Worm (Caenorhabditis elegans): Measurements from ENCODE around the gene sre-6.

sre-6 gene

DNA sequence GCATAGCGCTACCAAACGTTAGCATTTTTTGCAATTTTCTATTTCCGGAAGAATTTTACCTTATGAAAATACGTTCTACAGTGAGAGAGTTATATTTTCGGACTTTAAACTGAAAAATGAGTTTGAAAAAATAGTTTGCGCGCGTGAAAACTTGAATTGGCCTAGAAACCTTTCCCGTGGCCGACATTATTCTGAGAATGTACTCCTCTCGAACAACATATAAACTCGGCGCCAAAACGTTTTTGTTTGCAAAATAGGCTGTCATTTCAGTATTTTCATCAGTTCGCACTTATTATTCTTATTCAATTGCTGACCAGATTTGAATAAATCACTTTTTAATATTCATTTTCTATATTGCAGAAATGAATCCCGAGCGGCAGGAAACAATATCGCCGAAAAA is 25.8 kb downstream of the sre-6 start, which contains the start of the genes mre-11 and wdr-5.3:
Gene mre-11 (minus strand): TSS at position 113 of the 400 bp plus-strand sequence.
Gene wdr-5.3 (plus strand): TSS at position 361 of the 400 bp plus-strand sequence.
- peak; percentile 27; the same call in 1 of the 2 replicates for TF ChIP-seq tbx-37 (GFP tag; conservative IDR thresholded peaks at IDR 0.05)
- no peak for TF ChIP-seq hnd-1 (tag; optimal IDR thresholded peaks at IDR 0.05)
- no peak for TF ChIP-seq F13C5.2 (tag; optimal IDR thresholded peaks at IDR 0.05)

DNA sequence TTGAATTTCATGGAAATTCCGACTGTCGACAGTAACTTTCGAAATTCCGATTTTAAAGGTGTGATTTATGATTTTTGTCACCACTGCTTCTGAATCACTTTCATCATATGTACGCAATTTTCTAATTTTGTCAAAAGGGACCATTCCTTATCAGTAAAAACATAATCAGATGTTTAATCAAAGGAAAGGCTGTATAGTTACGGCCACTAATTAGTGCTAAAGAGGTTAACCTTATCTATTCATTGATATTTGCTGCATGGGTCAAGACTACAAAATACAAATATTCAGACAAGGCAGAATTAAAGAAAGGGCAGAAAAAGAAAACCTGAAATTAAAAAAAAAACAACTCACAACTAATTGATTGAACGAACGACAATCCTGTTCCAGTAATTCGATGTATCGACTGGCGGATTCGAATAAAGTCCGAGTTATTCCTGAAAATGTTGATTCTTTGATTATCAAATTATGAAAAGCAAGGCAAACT is 30.6 kb downstream of the sre-6 start, which contains the start of gene T28B11.1:
Gene T28B11.1 (minus strand): TSS at position 434 of the 484 bp plus-strand sequence.
- TF ChIP-seq hmbx-1 (tag; optimal IDR thresholded peaks at IDR 0.05) (no peak), ets-7 (tag; optimal IDR thresholded peaks at IDR 0.05) (no peak), ceh-36 (tag; optimal IDR thresholded peaks at IDR 0.05) (no peak), flt-1 (GFP tag; IDR thresholded peaks at IDR 0.05) (no peak), ama-1 (optimal IDR thresholded peaks at IDR 0.05) (no peak), hmg-4 (GFP tag; optimal IDR thresholded peaks at IDR 0.05) (no peak), ceh-13 (GFP tag; optimal IDR thresholded peaks at IDR 0.05) (no peak), pes-1 (GFP tag; IDR thresholded peaks at IDR 0.05) (no peak), tbx-37 (GFP tag; conservative IDR thresholded peaks at IDR 0.05) (no peak), sea-1 (GFP tag; conservative IDR thresholded peaks at IDR 0.05) (no peak), tra-4 (tag; optimal IDR thresholded peaks at IDR 0.05) (no peak), F13C5.2 (tag; optimal IDR thresholded peaks at IDR 0.05) (no peak), aly-1 (tag; optimal IDR thresholded peaks at IDR 0.05) (no peak), tbx-11 (GFP tag; IDR thresholded peaks at IDR 0.05) (no peak), hnd-1 (tag; optimal IDR thresholded peaks at IDR 0.05) (no peak), B0310.2 (tag; optimal IDR thresholded peaks at IDR 0.05) (no peak)

DNA sequence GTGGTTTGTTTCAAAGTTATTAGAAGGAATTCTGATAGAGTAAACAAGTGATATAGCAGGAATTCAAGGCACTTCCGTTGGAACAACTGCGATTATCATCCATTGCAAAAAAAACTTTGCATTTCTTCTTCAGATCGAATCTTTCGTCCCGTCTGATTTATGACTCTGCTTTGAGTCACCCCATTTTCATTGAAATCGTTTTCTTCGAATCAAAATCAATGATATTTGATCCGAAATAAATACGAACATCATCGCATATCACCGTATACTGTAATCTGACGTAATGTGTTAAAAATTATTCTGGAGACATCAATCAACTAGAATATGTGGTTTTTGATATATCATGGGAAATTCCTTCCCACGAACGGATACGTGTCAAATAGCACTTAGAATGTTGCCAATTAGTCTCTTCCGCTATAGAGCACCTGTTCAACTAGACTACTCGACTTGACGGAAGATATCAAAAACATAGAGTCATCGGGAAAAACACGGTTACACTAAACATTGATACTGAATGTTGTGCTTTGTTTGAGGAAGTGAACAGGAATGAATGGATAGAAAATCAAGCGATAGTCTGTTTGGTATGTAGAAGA is 31.7 kb downstream of the sre-6 start:
- TF ChIP-seq ama-1 (optimal IDR thresholded peaks at IDR 0.05): no peak
- no peak for TF ChIP-seq hmbx-1 (tag; optimal IDR thresholded peaks at IDR 0.05)
- TF ChIP-seq hmg-4 (GFP tag; optimal IDR thresholded peaks at IDR 0.05): no peak
- no peak for TF ChIP-seq scrt-1 (GFP tag; IDR thresholded peaks at IDR 0.05)
- no peak for TF ChIP-seq tbx-11 (GFP tag; IDR thresholded peaks at IDR 0.05)
- no peak for TF ChIP-seq hnd-1 (tag; optimal IDR thresholded peaks at IDR 0.05)
- TF ChIP-seq flt-1 (GFP tag; IDR thresholded peaks at IDR 0.05): no peak
- TF ChIP-seq ets-7 (tag; optimal IDR thresholded peaks at IDR 0.05): no peak
- TF ChIP-seq ceh-36 (tag; optimal IDR thresholded peaks at IDR 0.05): no peak
- no peak for TF ChIP-seq F13C5.2 (tag; optimal IDR thresholded peaks at IDR 0.05)
- no peak for TF ChIP-seq pes-1 (GFP tag; IDR thresholded peaks at IDR 0.05)
- TF ChIP-seq tra-4 (tag; optimal IDR thresholded peaks at IDR 0.05): no peak
- TF ChIP-seq tbx-37 (GFP tag; conservative IDR thresholded peaks at IDR 0.05): no peak
- TF ChIP-seq B0310.2 (tag; optimal IDR thresholded peaks at IDR 0.05): no peak
- no peak for TF ChIP-seq sea-1 (GFP tag; conservative IDR thresholded peaks at IDR 0.05)
- no peak for TF ChIP-seq aly-1 (tag; optimal IDR thresholded peaks at IDR 0.05)

DNA sequence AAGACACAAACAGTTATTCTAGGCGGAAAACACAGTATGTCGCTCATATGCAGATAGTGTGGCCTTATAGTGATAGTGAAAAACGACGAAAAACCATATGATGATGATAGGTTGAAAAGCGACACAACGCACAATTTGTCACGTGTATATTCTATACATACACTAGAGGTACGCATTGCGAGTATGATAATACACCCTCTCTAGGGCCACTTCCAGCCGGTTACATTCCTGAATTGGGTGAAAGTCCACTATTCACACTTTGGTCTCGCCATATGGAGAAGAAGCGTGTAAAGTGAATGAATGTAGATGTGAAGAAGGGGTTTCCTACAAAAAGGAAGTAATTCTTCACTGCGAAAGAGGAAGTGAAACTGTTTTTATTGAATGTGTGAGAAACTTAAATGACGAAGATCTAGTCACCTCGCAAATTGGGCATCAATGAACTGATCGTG is 33.1 kb downstream of the sre-6 start:
- TF ChIP-seq hmbx-1 (tag; optimal IDR thresholded peaks at IDR 0.05): no peak
- TF ChIP-seq ama-1 (optimal IDR thresholded peaks at IDR 0.05): no peak
- TF ChIP-seq aly-1 (tag; optimal IDR thresholded peaks at IDR 0.05): no peak
- no peak for TF ChIP-seq sea-1 (GFP tag; conservative IDR thresholded peaks at IDR 0.05)
- no peak for TF ChIP-seq pes-1 (GFP tag; IDR thresholded peaks at IDR 0.05)
- no peak for TF ChIP-seq flt-1 (GFP tag; IDR thresholded peaks at IDR 0.05)
- TF ChIP-seq tra-4 (tag; optimal IDR thresholded peaks at IDR 0.05): no peak
- TF ChIP-seq ceh-13 (GFP tag; optimal IDR thresholded peaks at IDR 0.05): no peak

DNA sequence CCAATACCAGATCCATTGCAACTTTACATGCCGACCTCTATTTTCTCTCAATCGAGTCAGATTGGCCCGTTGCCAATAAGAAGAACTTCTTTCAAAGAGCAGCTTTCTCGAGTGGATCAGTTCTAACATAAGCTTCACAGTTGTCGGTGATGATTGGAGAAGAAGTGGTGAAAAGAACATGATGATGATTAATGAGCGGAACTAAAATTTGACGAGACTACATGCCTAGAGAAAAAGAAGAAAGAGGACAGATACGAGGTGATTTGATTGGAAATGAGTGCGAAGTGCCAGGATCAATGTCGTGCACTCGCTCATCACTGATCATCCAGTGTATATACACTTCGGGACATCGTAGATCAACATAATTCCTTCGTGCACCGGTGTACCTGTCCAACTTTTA is 34.9 kb downstream of the sre-6 start:
- TF ChIP-seq aly-1 (tag; optimal IDR thresholded peaks at IDR 0.05): no peak

DNA sequence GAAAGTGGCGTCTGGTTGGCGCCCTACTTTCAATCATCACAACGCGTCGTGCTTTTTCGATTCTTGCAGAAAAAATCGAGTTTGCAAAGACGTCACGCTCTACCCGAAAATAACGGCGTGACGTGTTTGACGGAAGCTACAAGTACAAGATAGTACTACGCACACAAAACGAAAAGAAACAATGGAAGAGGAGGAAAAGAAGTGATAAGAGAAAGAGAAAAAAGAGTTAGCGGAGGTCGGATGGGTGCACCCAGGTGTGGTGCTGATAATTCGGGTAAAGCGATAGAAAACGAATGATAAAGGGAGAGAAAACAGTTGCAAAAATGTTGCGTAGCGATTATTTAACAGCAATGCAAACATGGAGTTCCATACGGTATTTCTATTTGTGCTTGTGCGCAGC is 35.9 kb downstream of the sre-6 start:
- no peak for TF ChIP-seq tbx-37 (GFP tag; conservative IDR thresholded peaks at IDR 0.05)
- no peak for TF ChIP-seq ceh-13 (GFP tag; optimal IDR thresholded peaks at IDR 0.05)
- TF ChIP-seq tbx-11 (GFP tag; IDR thresholded peaks at IDR 0.05): no peak
- TF ChIP-seq scrt-1 (GFP tag; IDR thresholded peaks at IDR 0.05): no peak
- TF ChIP-seq sea-1 (GFP tag; conservative IDR thresholded peaks at IDR 0.05): no peak
- no peak for TF ChIP-seq hmbx-1 (tag; optimal IDR thresholded peaks at IDR 0.05)
- TF ChIP-seq aly-1 (tag; optimal IDR thresholded peaks at IDR 0.05): no peak
- TF ChIP-seq hnd-1 (tag; optimal IDR thresholded peaks at IDR 0.05): no peak
- no peak for TF ChIP-seq flt-1 (GFP tag; IDR thresholded peaks at IDR 0.05)
- no peak for TF ChIP-seq hmg-4 (GFP tag; optimal IDR thresholded peaks at IDR 0.05)
- TF ChIP-seq ceh-36 (tag; optimal IDR thresholded peaks at IDR 0.05): no peak
- TF ChIP-seq B0310.2 (tag; optimal IDR thresholded peaks at IDR 0.05): no peak
- no peak for TF ChIP-seq tra-4 (tag; optimal IDR thresholded peaks at IDR 0.05)
- TF ChIP-seq ama-1 (optimal IDR thresholded peaks at IDR 0.05): no peak
- TF ChIP-seq pes-1 (GFP tag; IDR thresholded peaks at IDR 0.05): no peak
- TF ChIP-seq ets-7 (tag; optimal IDR thresholded peaks at IDR 0.05): no peak

DNA sequence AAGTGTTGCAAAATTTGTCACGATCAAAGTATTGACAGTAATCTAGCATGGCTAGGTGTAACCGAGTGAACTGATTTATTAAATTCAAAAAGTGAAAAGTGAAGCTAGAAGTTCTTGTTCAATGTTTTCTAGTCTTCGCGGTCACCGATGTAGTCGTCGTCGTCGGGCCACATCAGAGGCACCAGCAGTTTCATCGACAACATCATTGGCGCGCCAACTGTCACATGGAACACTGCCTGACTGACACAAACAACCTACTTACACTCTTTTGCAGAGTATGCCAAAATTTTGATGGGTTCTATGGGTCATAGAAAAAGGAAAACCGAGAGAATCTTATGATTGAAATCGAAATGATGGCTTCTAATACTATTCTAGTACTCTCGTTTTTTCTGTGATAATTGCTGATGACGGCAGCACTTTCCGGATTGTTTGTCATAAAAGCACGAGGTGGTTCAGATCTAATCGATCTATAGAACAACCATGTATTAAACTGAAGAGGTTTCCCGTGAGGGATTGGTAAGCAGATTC is 37.1 kb downstream of the sre-6 start:
- no peak for TF ChIP-seq aly-1 (tag; optimal IDR thresholded peaks at IDR 0.05)
- TF ChIP-seq pes-1 (GFP tag; IDR thresholded peaks at IDR 0.05): no peak
- TF ChIP-seq hmbx-1 (tag; optimal IDR thresholded peaks at IDR 0.05): no peak
- no peak for TF ChIP-seq ceh-36 (tag; optimal IDR thresholded peaks at IDR 0.05)
- no peak for TF ChIP-seq hnd-1 (tag; optimal IDR thresholded peaks at IDR 0.05)
- no peak for TF ChIP-seq tbx-11 (GFP tag; IDR thresholded peaks at IDR 0.05)

DNA sequence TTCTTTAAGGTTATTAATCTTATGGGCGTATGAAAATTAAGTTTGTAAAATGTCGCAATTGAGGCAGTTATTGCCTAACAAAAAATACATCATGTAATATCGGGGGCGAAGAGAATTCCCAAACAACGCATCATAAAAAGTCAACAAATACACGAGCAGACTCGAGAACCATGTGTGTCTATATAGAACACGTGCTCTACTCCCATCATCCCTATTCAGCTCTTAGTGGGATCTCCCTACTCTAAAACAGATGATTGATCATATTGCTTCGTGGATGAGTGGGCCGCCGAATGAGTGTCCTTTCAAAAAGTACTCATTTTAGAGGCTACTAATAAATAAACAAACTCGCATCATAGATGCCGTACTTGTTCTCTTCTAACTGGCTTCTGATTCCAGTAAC is 38.1 kb downstream of the sre-6 start:
- TF ChIP-seq flt-1 (GFP tag; IDR thresholded peaks at IDR 0.05): no peak
- TF ChIP-seq hnd-1 (tag; optimal IDR thresholded peaks at IDR 0.05): no peak
- no peak for TF ChIP-seq tbx-11 (GFP tag; IDR thresholded peaks at IDR 0.05)
- no peak for TF ChIP-seq aly-1 (tag; optimal IDR thresholded peaks at IDR 0.05)
- no peak for TF ChIP-seq hmg-4 (GFP tag; optimal IDR thresholded peaks at IDR 0.05)
- no peak for TF ChIP-seq ets-7 (tag; optimal IDR thresholded peaks at IDR 0.05)

Data from whole organism, early embryonic.